Worm (Caenorhabditis elegans) whole organism, L1 larva: ENCODE results near the gene ptr-25.
A peak's percentile ranks its signal among the peaks of the same experiment; 100 is the strongest.

ENCODE experiments used
- C04F5.9 ChIP-seq: sonication (generic microtip); optimal IDR thresholded peaks from 2 replicates; lab custom pipeline; 2016; ENCODE audit warnings: missing genetic modification characterization, missing compliant biosample characterization
- C34B4.2 ChIP-seq: sonication (generic microtip); optimal IDR thresholded peaks from 2 replicates; lab custom pipeline; 2017; ENCODE audit warnings: mild to moderate bottlenecking, missing genetic modification characterization, missing compliant biosample characterization
- alr-1 ChIP-seq: fragments of 200-800 bp; sonication (Bioruptor generic); optimal IDR thresholded peaks from 2 replicates; lab custom pipeline; 2018; ENCODE audit warnings: borderline replicate concordance, mild to moderate bottlenecking, missing genetic modification characterization, missing compliant biosample characterization
- aly-2 ChIP-seq: fragments of 150-350 bp; optimal IDR thresholded peaks from 2 replicates; lab custom pipeline; 2014; ENCODE audit warnings: missing biosample characterization, missing genetic modification characterization
- ama-1 ChIP-seq: fragments of 150-350 bp; optimal IDR thresholded peaks from 2 replicates; lab custom pipeline; 2014
- blmp-1 ChIP-seq: fragments of 150-350 bp; optimal IDR thresholded peaks from 2 replicates; lab custom pipeline; 2014; ENCODE audit warnings: missing biosample characterization, missing genetic modification characterization
- ceh-88 ChIP-seq: fragments of 200-800 bp; sonication (Bioruptor generic); IDR thresholded peaks from 2 replicates; pipeline ENCODE4 v1.3.6; 2022; ENCODE audit warnings: missing genetic modification characterization, missing compliant biosample characterization
- dpl-1 ChIP-seq, 3 experiments: fragments of 150-350 bp in 2 of 3; sonication (generic microtip) in 1 of 3; optimal IDR thresholded peaks; 2 replicates each; lab custom pipeline; 2014 to 2017; ENCODE audit warnings: missing biosample characterization in 3 of 3, missing genetic modification characterization in 3 of 3, missing genetic modification reagents in 3 of 3
- dsc-1 ChIP-seq: sonication (generic microtip); optimal IDR thresholded peaks from 2 replicates; lab custom pipeline; 2016; ENCODE audit warnings: mild to moderate bottlenecking, missing genetic modification characterization, missing compliant biosample characterization
- efl-1 ChIP-seq, 4 experiments: fragments of 150-350 bp; optimal IDR thresholded peaks in 3 of 4; peaks in 1 of 4; 1 replicate in 1 of 4; 2 replicates in 3 of 4; lab custom pipeline; 2014; ENCODE audit warnings: missing biosample characterization in 2 of 4, missing genetic modification characterization in 2 of 4, missing genetic modification reagents in 2 of 4
- egl-13 ChIP-seq: sonication (generic microtip); optimal IDR thresholded peaks from 2 replicates; lab custom pipeline; 2016; ENCODE audit warnings: missing genotype, missing genetic modification reagents, missing genetic modification characterization, missing compliant biosample characterization
- egl-27 ChIP-seq, 2 experiments: fragments of 150-350 bp in 1 of 2; sonication (generic microtip); optimal IDR thresholded peaks; 3 replicates each; lab custom pipeline; 2017 to 2018; ENCODE audit warnings: missing biosample characterization in 2 of 2, missing genetic modification characterization in 2 of 2, missing genetic modification reagents in 2 of 2
- elt-2 ChIP-seq: sonication (generic microtip); optimal IDR thresholded peaks from 2 replicates; lab custom pipeline; 2016; ENCODE audit warnings: missing genetic modification characterization, mild to moderate bottlenecking, inconsistent platforms, missing compliant biosample characterization, missing genetic modification reagents
- ets-5 ChIP-seq: fragments of 200-800 bp; sonication (Bioruptor generic); IDR thresholded peaks from 2 replicates; pipeline ENCODE4 v1.3.6; 2022; ENCODE audit warnings: missing genetic modification characterization, missing compliant biosample characterization
- fkh-10 ChIP-seq: sonication (generic microtip); optimal IDR thresholded peaks from 2 replicates; lab custom pipeline; 2017; ENCODE audit warnings: missing biosample characterization, missing genetic modification reagents, missing genetic modification characterization
- fkh-4 ChIP-seq: sonication (generic microtip); optimal IDR thresholded peaks from 2 replicates; lab custom pipeline; 2016; ENCODE audit warnings: missing compliant biosample characterization, missing genetic modification characterization, borderline replicate concordance
- fkh-8 ChIP-seq: sonication (generic microtip); optimal IDR thresholded peaks from 2 replicates; lab custom pipeline; 2016; ENCODE audit warnings: mild to moderate bottlenecking, missing genetic modification characterization, missing compliant biosample characterization
- fos-1 ChIP-seq: fragments of 150-350 bp; optimal IDR thresholded peaks from 2 replicates; lab custom pipeline; 2014; ENCODE audit warnings: missing biosample characterization, missing genetic modification characterization
- hlh-17 ChIP-seq: fragments of 200-800 bp; sonication (Bioruptor generic); optimal IDR thresholded peaks from 2 replicates; lab custom pipeline; 2018; ENCODE audit warnings: missing genetic modification characterization, mild to moderate bottlenecking, missing compliant biosample characterization, moderate library complexity, borderline replicate concordance
- hlh-4 ChIP-seq: sonication (generic microtip); optimal IDR thresholded peaks from 2 replicates; lab custom pipeline; 2016; ENCODE audit warnings: mild to moderate bottlenecking, missing genetic modification characterization, missing compliant biosample characterization
- hpl-2 ChIP-seq: fragments of 150-350 bp; optimal IDR thresholded peaks from 2 replicates; lab custom pipeline; 2014; ENCODE audit warnings: missing biosample characterization, missing genetic modification reagents, missing genetic modification characterization
- jun-1 ChIP-seq: fragments of 150-350 bp; optimal IDR thresholded peaks from 2 replicates; lab custom pipeline; 2014; ENCODE audit warnings: missing biosample characterization, missing genetic modification reagents, missing genetic modification characterization
- lin-13 ChIP-seq: fragments of 150-350 bp; optimal IDR thresholded peaks from 2 replicates; lab custom pipeline; 2014; ENCODE audit warnings: missing biosample characterization, missing genetic modification reagents, missing genetic modification characterization
- lin-14 ChIP-seq: fragments of 200-800 bp; sonication (Bioruptor generic); optimal IDR thresholded peaks from 2 replicates; lab custom pipeline; 2018; ENCODE audit warnings: mild to moderate bottlenecking, missing genetic modification characterization, moderate library complexity, missing compliant biosample characterization
- lin-35 ChIP-seq, 2 experiments: fragments of 150-350 bp; optimal IDR thresholded peaks; 2 replicates each; lab custom pipeline; 2014; ENCODE audit warnings: missing biosample characterization in 2 of 2, missing genetic modification characterization in 2 of 2, missing genetic modification reagents in 2 of 2
- lir-3 ChIP-seq: sonication (generic microtip); optimal IDR thresholded peaks from 2 replicates; lab custom pipeline; 2016; ENCODE audit warnings: mild to moderate bottlenecking, missing genetic modification characterization, moderate library complexity, missing compliant biosample characterization; ENCODE audit not compliant: poor library complexity
- lsy-2 ChIP-seq, 2 experiments: fragments of 150-350 bp; optimal IDR thresholded peaks; 2 replicates each; lab custom pipeline; 2014; ENCODE audit warnings: missing biosample characterization in 2 of 2, missing genetic modification characterization in 2 of 2
- mef-2 ChIP-seq: fragments of 150-350 bp; optimal IDR thresholded peaks from 2 replicates; lab custom pipeline; 2014; ENCODE audit warnings: missing biosample characterization, missing genetic modification characterization
- nhr-11 ChIP-seq: fragments of 150-350 bp; optimal IDR thresholded peaks from 2 replicates; lab custom pipeline; 2014; ENCODE audit warnings: missing biosample characterization, missing genetic modification characterization
- nhr-12 ChIP-seq: sonication (generic microtip); optimal IDR thresholded peaks from 2 replicates; lab custom pipeline; 2017; ENCODE audit warnings: missing biosample characterization, missing genetic modification characterization
- nhr-237 ChIP-seq: fragments of 150-350 bp; optimal IDR thresholded peaks from 2 replicates; lab custom pipeline; 2014; ENCODE audit warnings: missing biosample characterization, missing genetic modification characterization
- nhr-28 ChIP-seq: fragments of 150-350 bp; optimal IDR thresholded peaks from 2 replicates; lab custom pipeline; 2014; ENCODE audit warnings: missing biosample characterization, missing genetic modification characterization
- nhr-47 ChIP-seq: sonication (generic microtip); optimal IDR thresholded peaks from 2 replicates; lab custom pipeline; 2016; ENCODE audit warnings: mild to moderate bottlenecking, missing genetic modification characterization, moderate library complexity, missing compliant biosample characterization
- nhr-77 ChIP-seq: fragments of 150-350 bp; optimal IDR thresholded peaks from 2 replicates; lab custom pipeline; 2014; ENCODE audit warnings: missing biosample characterization, missing genetic modification characterization
- nhr-85 ChIP-seq: sonication (generic microtip); peaks from one replicate; lab custom pipeline; 2016; ENCODE audit warnings: missing genetic modification characterization, inconsistent platforms, missing compliant biosample characterization
- skn-1 ChIP-seq: fragments of 150-350 bp; optimal IDR thresholded peaks from 2 replicates; lab custom pipeline; 2014; ENCODE audit warnings: missing biosample characterization, missing genetic modification characterization
- snpc-4 ChIP-seq: fragments of 150-350 bp; optimal IDR thresholded peaks from 2 replicates; lab custom pipeline; 2014; ENCODE audit warnings: missing biosample characterization, missing genetic modification characterization
- sox-4 ChIP-seq: sonication (generic microtip); optimal IDR thresholded peaks from 2 replicates; lab custom pipeline; 2016; ENCODE audit warnings: missing genetic modification characterization, missing compliant biosample characterization
- sptf-1 ChIP-seq: fragments of 150-350 bp; optimal IDR thresholded peaks from 2 replicates; lab custom pipeline; 2014; ENCODE audit warnings: missing biosample characterization, missing genetic modification characterization
- tlp-1 ChIP-seq: fragments of 150-350 bp; optimal IDR thresholded peaks from 2 replicates; lab custom pipeline; 2014; ENCODE audit warnings: missing biosample characterization, missing genetic modification characterization
- unc-86 ChIP-seq: sonication (generic microtip); optimal IDR thresholded peaks from 2 replicates; lab custom pipeline; 2016; ENCODE audit warnings: missing genetic modification characterization, missing compliant biosample characterization
- zag-1 ChIP-seq: fragments of 150-350 bp; optimal IDR thresholded peaks from 2 replicates; lab custom pipeline; 2014; ENCODE audit warnings: missing biosample characterization, missing genetic modification characterization
- ztf-11 ChIP-seq, 2 experiments: sonication (generic microtip); optimal IDR thresholded peaks; 2 replicates each; lab custom pipeline; 2016 to 2017; ENCODE audit warnings: missing genetic modification characterization in 2 of 2, missing biosample characterization in 1 of 2, missing compliant biosample characterization in 1 of 2

The ptr-25 gene

ce11 chrIII:10506699-10507248, 18.9 kb downstream of the ptr-25 start, which contains the start of the genes sip-1 and sly-1 (continued):
- peak; percentile 34 for TF ChIP-seq elt-2 (tag; lab: Kevin White, UChicago)
- no peak for TF ChIP-seq nhr-12 (tag; lab: Kevin White, UChicago)
- TF ChIP-seq hpl-2 (GFP tag; lab: Kevin White, UChicago): no peak
- TF ChIP-seq lsy-2 (tag; optimal IDR thresholded peaks at IDR 0.05; lab: Kevin White, UChicago): peak; percentile 92 to 94
- TF ChIP-seq nhr-85: peak; percentile 90
- TF ChIP-seq egl-27 (tag; optimal IDR thresholded peaks at IDR 0.05; lab: Kevin White, UChicago): no peak
- TF ChIP-seq fos-1: peak; percentile 58
- TF ChIP-seq nhr-28: no peak
- TF ChIP-seq lir-3 (tag; lab: Kevin White, UChicago): no peak
- no peak for TF ChIP-seq tlp-1
- TF ChIP-seq sptf-1 (tag; lab: Kevin White, UChicago): no peak
- peak; percentile 76 for TF ChIP-seq egl-13 (tag; lab: Kevin White, UChicago)
- peak; percentile 91 to 97 for TF ChIP-seq lin-35 (GFP tag; optimal IDR thresholded peaks at IDR 0.05; lab: Kevin White, UChicago)
- no peak for TF ChIP-seq hlh-4
- peak; percentile 32 for TF ChIP-seq fkh-10
- TF ChIP-seq nhr-11 (tag; lab: Kevin White, UChicago): peak; percentile 60
- peak in 1 of 2 experiments; percentile 64 for TF ChIP-seq ztf-11 (tag; optimal IDR thresholded peaks at IDR 0.05; lab: Kevin White, UChicago)
- peak; percentile 85 for TF ChIP-seq lin-14 (GFP tag; lab: Kevin White, UChicago)
- TF ChIP-seq snpc-4 (tag; lab: Kevin White, UChicago): peak; percentile 86
- peak; percentile 43 for TF ChIP-seq nhr-77
- no peak for TF ChIP-seq mef-2 (tag; lab: Kevin White, UChicago)
- TF ChIP-seq efl-1 (optimal IDR thresholded peaks at IDR 0.05; lab: Kevin White, UChicago): peak; percentile 74 to 93
- TF ChIP-seq efl-1 (GFP tag; optimal IDR thresholded peaks at IDR 0.05 in 1 of 2; lab: Kevin White, UChicago): peak; percentile 92 to 99
- peak; percentile 27 for TF ChIP-seq fkh-4 (tag; lab: Kevin White, UChicago)
- peak; percentile 70 for TF ChIP-seq nhr-237 (tag; lab: Kevin White, UChicago)
- TF ChIP-seq ets-5 (GFP tag; lab: Robert Waterston, UW): 0 out of 2 replicates have a peak, but pooled peaks have one; percentile 63
- no peak for TF ChIP-seq alr-1 (tag; lab: Kevin White, UChicago)
- no peak for TF ChIP-seq ama-1
- TF ChIP-seq zag-1 (tag; lab: Kevin White, UChicago): no peak
- peak; percentile 74 for TF ChIP-seq sox-4 (tag; lab: Kevin White, UChicago)
- no peak for TF ChIP-seq hlh-17
- TF ChIP-seq ceh-88: peak; percentile 58; the same call in 1 of the 2 replicates
- TF ChIP-seq blmp-1 (tag; lab: Kevin White, UChicago): peak; percentile 80
- TF ChIP-seq jun-1 (tag; lab: Kevin White, UChicago): peak; percentile 75
- TF ChIP-seq fkh-8 (tag; lab: Kevin White, UChicago): peak; percentile 74
- peak; percentile 84 for TF ChIP-seq aly-2 (tag; lab: Kevin White, UChicago)
- peak; percentile 88 for TF ChIP-seq skn-1 (tag; lab: Kevin White, UChicago)
- TF ChIP-seq lin-13: peak; percentile 69
- no peak for TF ChIP-seq C34B4.2 (tag; lab: Kevin White, UChicago)
- TF ChIP-seq unc-86 (tag; lab: Kevin White, UChicago): peak; percentile 79

ce11 chrIII:10512570-10512969, 24.6 kb downstream of the ptr-25 start:
- TF ChIP-seq sox-4 (tag; lab: Kevin White, UChicago) (no peak), dsc-1 (tag; lab: Kevin White, UChicago) (no peak), nhr-47 (tag; lab: Kevin White, UChicago) (no peak), fkh-10 (peak; percentile 80), dpl-1 (GFP tag; optimal IDR thresholded peaks at IDR 0.05; lab: Kevin White, UChicago) (no peak), lin-35 (GFP tag; optimal IDR thresholded peaks at IDR 0.05; lab: Kevin White, UChicago) (no peak), hpl-2 (GFP tag; lab: Kevin White, UChicago) (no peak), C04F5.9 (tag; lab: Kevin White, UChicago) (no peak), nhr-12 (tag; lab: Kevin White, UChicago) (no peak), nhr-28 (no peak), lin-14 (GFP tag; lab: Kevin White, UChicago) (peak; percentile 30)
